Fruit fly (Drosophila melanogaster) whole organism: Measurements from ENCODE around the gene C1GalTA.

Source experiments
- CG8478 ChIP-seq: fragments of >200 bp; optimal IDR thresholded peaks from 2 replicates; lab custom pipeline; 2018; ENCODE audit warnings: inconsistent platforms
- Dll ChIP-seq: fragments of >200 bp; optimal IDR thresholded peaks from 2 replicates; lab custom pipeline; 2017
- EcR ChIP-seq, 2 experiments: fragments of >200 bp; optimal IDR thresholded peaks; 2 replicates each; lab custom pipeline; 2017; ENCODE audit warnings: missing biosample characterization in 2 of 2, missing genetic modification characterization in 2 of 2, missing genetic modification reagents in 2 of 2
- pan ChIP-seq: fragments of >200 bp; optimal IDR thresholded peaks from 2 replicates; lab custom pipeline; 2017
- psq ChIP-seq: fragments of >200 bp; optimal IDR thresholded peaks from 2 replicates; lab custom pipeline; 2017
- usp ChIP-seq: fragments of >200 bp; optimal IDR thresholded peaks from 2 replicates; lab custom pipeline; 2017; ENCODE audit warnings: missing biosample characterization, missing genetic modification characterization, mixed read lengths

The C1GalTA gene

dm6 chr2L:8894224-8894623 lies 56.8 kb downstream of the C1GalTA start:
- TF ChIP-seq usp (GFP tag; lab: Kevin White, UChicago) (no peak), Dll (no peak), EcR (GFP tag; optimal IDR thresholded peaks at IDR 0.05; lab: Kevin White, UChicago) (no peak), pan (lab: Kevin White, UChicago) (no peak), psq (lab: Kevin White, UChicago) (no peak), CG8478 (lab: Kevin White, UChicago) (no peak)
